Fruit fly (Drosophila melanogaster) whole organism, embryonic: ENCODE data around the gene Rbf.

Experiments used
- CG13287 ChIP-seq: fragments of 200-800 bp; sonication (Bioruptor generic); IDR thresholded peaks from 2 replicates; pipeline ENCODE4 v1.3.6; 2022; ENCODE audit warnings: missing biosample characterization, missing genetic modification characterization; ENCODE audit not compliant: partially characterized antibody
- CG13624 ChIP-seq: fragments of 200-800 bp; sonication (Bioruptor generic); optimal IDR thresholded peaks from 2 replicates; lab custom pipeline; 2016; ENCODE audit warnings: missing biosample characterization, missing genetic modification characterization
- CG13894 ChIP-seq: fragments of 200-800 bp; sonication (Bioruptor generic); optimal IDR thresholded peaks from 3 replicates; lab custom pipeline; 2018; ENCODE audit warnings: missing biosample characterization, mild to moderate bottlenecking, missing genetic modification characterization, moderate library complexity
- CG15514 ChIP-seq: fragments of 200-800 bp; sonication (Bioruptor generic); optimal IDR thresholded peaks from 3 replicates; lab custom pipeline; 2017; ENCODE audit warnings: missing biosample characterization, missing genetic modification characterization, mild to moderate bottlenecking, moderate library complexity, missing genetic modification reagents
- CG17186 ChIP-seq: fragments of 200-800 bp; sonication (Bioruptor generic); optimal IDR thresholded peaks from 3 replicates; lab custom pipeline; 2017; ENCODE audit warnings: missing biosample characterization, missing genetic modification reagents, missing genetic modification characterization
- CG17328 ChIP-seq: fragments of 200-800 bp; sonication (Bioruptor generic); IDR thresholded peaks from 2 replicates; pipeline ENCODE4 v1.3.6; 2022; ENCODE audit warnings: missing biosample characterization, missing genetic modification characterization
- CG1792 ChIP-seq: fragments of 200-800 bp; sonication (Bioruptor generic); optimal IDR thresholded peaks from 2 replicates; lab custom pipeline; 2016; ENCODE audit warnings: missing biosample characterization, missing genetic modification characterization
- CG30403 ChIP-seq: fragments of 200-800 bp; sonication (Bioruptor generic); optimal IDR thresholded peaks from 3 replicates; lab custom pipeline; 2016; ENCODE audit warnings: missing biosample characterization, missing genetic modification characterization
- CG31441 ChIP-seq: fragments of 200-800 bp; sonication (Bioruptor generic); IDR thresholded peaks from 2 replicates; pipeline ENCODE4 v1.3.6; 2022; ENCODE audit warnings: missing biosample characterization, missing genetic modification characterization
- CG32532 ChIP-seq: fragments of 200-800 bp; sonication (Bioruptor generic); IDR thresholded peaks from 2 replicates; pipeline ENCODE4 v1.3.6; 2022; ENCODE audit warnings: missing biosample characterization, missing genetic modification characterization
- CG34224 ChIP-seq: fragments of 200-800 bp; sonication (Bioruptor generic); IDR thresholded peaks from 3 replicates; pipeline ENCODE4 v1.3.6; 2022; ENCODE audit warnings: missing biosample characterization, missing genetic modification characterization; ENCODE audit not compliant: partially characterized antibody
- CG34376 ChIP-seq: fragments of 200-800 bp; sonication (Bioruptor generic); optimal IDR thresholded peaks from 2 replicates; lab custom pipeline; 2018; ENCODE audit warnings: missing biosample characterization, mild to moderate bottlenecking, missing genetic modification characterization
- CG3838 ChIP-seq: fragments of 200-800 bp; sonication (Bioruptor generic); optimal IDR thresholded peaks from 3 replicates; lab custom pipeline; 2016; ENCODE audit warnings: missing biosample characterization, missing genetic modification characterization
- CG3847 ChIP-seq: fragments of 200-800 bp; sonication (Bioruptor generic); IDR thresholded peaks from 2 replicates; pipeline ENCODE4 v1.3.6; 2022; ENCODE audit warnings: missing biosample characterization, missing genetic modification characterization
- CG4730 ChIP-seq: fragments of 200-800 bp; sonication (Bioruptor generic); IDR thresholded peaks from 2 replicates; pipeline ENCODE4 v1.3.6; 2022; ENCODE audit warnings: missing biosample characterization, missing genetic modification characterization
- CG5245 ChIP-seq: fragments of 200-800 bp; sonication (Bioruptor generic); optimal IDR thresholded peaks from 3 replicates; lab custom pipeline; 2016; ENCODE audit warnings: missing biosample characterization, missing genetic modification characterization
- CG6272 ChIP-seq: fragments of 200-800 bp; sonication (Bioruptor generic); IDR thresholded peaks from 2 replicates; pipeline ENCODE4 v1.3.6; 2022; ENCODE audit warnings: missing biosample characterization, missing genetic modification characterization
- CG7963 ChIP-seq: fragments of 200-800 bp; sonication (Bioruptor generic); IDR thresholded peaks from 3 replicates; pipeline ENCODE4 v1.3.6; 2022; ENCODE audit warnings: missing biosample characterization, missing genetic modification characterization; ENCODE audit not compliant: partially characterized antibody
- CG8924 ChIP-seq: fragments of 200-800 bp; optimal IDR thresholded peaks from 3 replicates; lab custom pipeline; 2019; ENCODE audit warnings: missing biosample characterization, mild to moderate bottlenecking, missing genetic modification characterization, moderate library complexity
- CoRest ChIP-seq: fragments of 200-800 bp; sonication (Bioruptor generic); optimal IDR thresholded peaks from 3 replicates; lab custom pipeline; 2018; ENCODE audit warnings: missing biosample characterization, mild to moderate bottlenecking, missing genetic modification characterization, moderate library complexity
- D19A ChIP-seq: fragments of 200-800 bp; optimal IDR thresholded peaks from 3 replicates; lab custom pipeline; 2019; ENCODE audit warnings: missing biosample characterization, mild to moderate bottlenecking, missing genetic modification characterization, moderate library complexity
- Dbx ChIP-seq: fragments of 200-800 bp; sonication (Bioruptor generic); IDR thresholded peaks from 3 replicates; pipeline ENCODE4 v1.3.6; 2022; ENCODE audit warnings: missing biosample characterization, missing genetic modification characterization
- Dref ChIP-seq: fragments of 200-800 bp; sonication (Bioruptor generic); IDR thresholded peaks from 2 replicates; pipeline ENCODE4 v1.3.6; 2022; ENCODE audit warnings: missing biosample characterization, missing genetic modification characterization
- E2f2 ChIP-seq: fragments of 200-800 bp; sonication (Bioruptor generic); IDR thresholded peaks from 2 replicates; pipeline ENCODE4 v1.3.6; 2022; ENCODE audit warnings: missing biosample characterization, missing genetic modification characterization
- H2.0 ChIP-seq: fragments of 200-800 bp; sonication (Bioruptor generic); IDR thresholded peaks from 2 replicates; pipeline ENCODE4 v1.3.6; 2022; ENCODE audit warnings: missing biosample characterization, missing genetic modification characterization
- HmgD ChIP-seq: fragments of 200-800 bp; sonication (Bioruptor generic); optimal IDR thresholded peaks from 3 replicates; lab custom pipeline; 2016; ENCODE audit warnings: missing biosample characterization, missing genetic modification characterization
- Hsf ChIP-seq: fragments of 200-800 bp; sonication (Bioruptor generic); optimal IDR thresholded peaks from 3 replicates; lab custom pipeline; 2016; ENCODE audit warnings: missing biosample characterization, missing genetic modification characterization
- Lhr ChIP-seq: fragments of 200-800 bp; sonication (Bioruptor generic); optimal IDR thresholded peaks from 3 replicates; lab custom pipeline; 2017; ENCODE audit warnings: mild to moderate bottlenecking, missing biosample characterization, missing genetic modification reagents, missing genetic modification characterization
- NFAT ChIP-seq: fragments of 200-800 bp; sonication (Bioruptor generic); IDR thresholded peaks from 2 replicates; pipeline ENCODE4 v1.3.6; 2022; ENCODE audit warnings: missing biosample characterization, missing genetic modification characterization
- Optix ChIP-seq: fragments of 200-800 bp; sonication (Bioruptor generic); IDR thresholded peaks from 3 replicates; pipeline ENCODE4 v1.3.6; 2022; ENCODE audit warnings: missing biosample characterization, missing genetic modification characterization
- PHDP ChIP-seq: fragments of 200-800 bp; sonication (Bioruptor generic); optimal IDR thresholded peaks from 3 replicates; lab custom pipeline; 2018; ENCODE audit warnings: missing biosample characterization, mild to moderate bottlenecking, missing genetic modification characterization, moderate library complexity
- bcd ChIP-seq: fragments of 200-800 bp; sonication (Bioruptor generic); optimal IDR thresholded peaks from 2 replicates; lab custom pipeline; 2017; ENCODE audit warnings: missing biosample characterization, mild to moderate bottlenecking, missing genetic modification characterization
- bsh ChIP-seq, 2 experiments: fragments of 200-800 bp; sonication (Bioruptor generic); optimal IDR thresholded peaks; 2 replicates each; lab custom pipeline; 2017 to 2018; ENCODE audit warnings: mild to moderate bottlenecking in 2 of 2, missing biosample characterization in 2 of 2, missing genetic modification characterization in 2 of 2, moderate library complexity in 1 of 2
- crc ChIP-seq: fragments of 200-800 bp; sonication (Bioruptor generic); optimal IDR thresholded peaks from 2 replicates; lab custom pipeline; 2016; ENCODE audit warnings: missing biosample characterization, missing genetic modification characterization
- danr ChIP-seq: fragments of 200-800 bp; sonication (Bioruptor generic); IDR thresholded peaks from 2 replicates; pipeline ENCODE4 v1.3.6; 2022; ENCODE audit warnings: missing biosample characterization, missing genetic modification characterization
- dpn ChIP-seq, 2 experiments: fragments of 200-800 bp; sonication (Bioruptor generic); optimal IDR thresholded peaks; 3 replicates each; lab custom pipeline; 2016; ENCODE audit warnings: missing biosample characterization in 2 of 2, missing genetic modification characterization in 2 of 2
- ftz-f1 ChIP-seq: fragments of 200-800 bp; sonication (Bioruptor generic); optimal IDR thresholded peaks from 2 replicates; lab custom pipeline; 2016; ENCODE audit warnings: missing biosample characterization, missing genetic modification characterization
- kah ChIP-seq: fragments of 200-800 bp; sonication (Bioruptor generic); optimal IDR thresholded peaks from 2 replicates; lab custom pipeline; 2018; ENCODE audit warnings: missing biosample characterization, mild to moderate bottlenecking, missing genetic modification characterization
- klu ChIP-seq: fragments of 200-800 bp; sonication (Bioruptor generic); IDR thresholded peaks from 2 replicates; pipeline ENCODE4 v1.3.6; 2022; ENCODE audit warnings: missing biosample characterization, missing genetic modification characterization
- kni ChIP-seq: fragments of 200-800 bp; sonication (Bioruptor generic); optimal IDR thresholded peaks from 3 replicates; lab custom pipeline; 2017; ENCODE audit warnings: mild to moderate bottlenecking, missing biosample characterization, missing genetic modification reagents, missing genetic modification characterization
- lov ChIP-seq, 2 experiments: fragments of 200-800 bp in 1 of 2; fragments of >200 bp in 1 of 2; sonication (Bioruptor generic) in 1 of 2; IDR thresholded peaks in 1 of 2; optimal IDR thresholded peaks in 1 of 2; 2 replicates in 1 of 2; 3 replicates in 1 of 2; pipeline versions ENCODE4 v1.3.6 to Lab custom; 2017 to 2022; ENCODE audit warnings: missing biosample characterization in 1 of 2, missing genetic modification characterization in 1 of 2
- mirr ChIP-seq: fragments of 200-800 bp; sonication (Bioruptor generic); optimal IDR thresholded peaks from 3 replicates; lab custom pipeline; 2018; ENCODE audit warnings: missing biosample characterization, mild to moderate bottlenecking, missing genetic modification characterization
- nau ChIP-seq: fragments of 200-800 bp; sonication (Bioruptor generic); optimal IDR thresholded peaks from 3 replicates; lab custom pipeline; 2017; ENCODE audit warnings: missing biosample characterization, mild to moderate bottlenecking, missing genetic modification characterization, missing genetic modification reagents
- nom ChIP-seq: fragments of 200-800 bp; sonication (Bioruptor generic); optimal IDR thresholded peaks from 2 replicates; lab custom pipeline; 2017; ENCODE audit warnings: missing biosample characterization, missing genetic modification characterization, mild to moderate bottlenecking, moderate library complexity, missing genetic modification reagents
- phol ChIP-seq: fragments of 200-800 bp; sonication (Bioruptor generic); optimal IDR thresholded peaks from 3 replicates; lab custom pipeline; 2018; ENCODE audit warnings: missing biosample characterization, mild to moderate bottlenecking, missing genetic modification characterization, moderate library complexity
- pita ChIP-seq: fragments of 200-800 bp; sonication (Bioruptor generic); optimal IDR thresholded peaks from 2 replicates; lab custom pipeline; 2017; ENCODE audit warnings: missing biosample characterization, mild to moderate bottlenecking, missing genetic modification characterization
- sr ChIP-seq: fragments of 200-800 bp; sonication (Bioruptor generic); IDR thresholded peaks from 3 replicates; pipeline ENCODE4 v1.3.6; 2022; ENCODE audit warnings: missing biosample characterization, missing genetic modification characterization
- tgo ChIP-seq: fragments of 200-800 bp; sonication (Bioruptor generic); IDR thresholded peaks from 3 replicates; pipeline ENCODE4 v1.3.6; 2022; ENCODE audit warnings: missing biosample characterization, missing genetic modification characterization
- wek ChIP-seq: fragments of 200-800 bp; sonication (Bioruptor generic); optimal IDR thresholded peaks from 3 replicates; lab custom pipeline; 2018; ENCODE audit warnings: missing biosample characterization, mild to moderate bottlenecking, missing genetic modification characterization, moderate library complexity

The Rbf gene

DNA sequence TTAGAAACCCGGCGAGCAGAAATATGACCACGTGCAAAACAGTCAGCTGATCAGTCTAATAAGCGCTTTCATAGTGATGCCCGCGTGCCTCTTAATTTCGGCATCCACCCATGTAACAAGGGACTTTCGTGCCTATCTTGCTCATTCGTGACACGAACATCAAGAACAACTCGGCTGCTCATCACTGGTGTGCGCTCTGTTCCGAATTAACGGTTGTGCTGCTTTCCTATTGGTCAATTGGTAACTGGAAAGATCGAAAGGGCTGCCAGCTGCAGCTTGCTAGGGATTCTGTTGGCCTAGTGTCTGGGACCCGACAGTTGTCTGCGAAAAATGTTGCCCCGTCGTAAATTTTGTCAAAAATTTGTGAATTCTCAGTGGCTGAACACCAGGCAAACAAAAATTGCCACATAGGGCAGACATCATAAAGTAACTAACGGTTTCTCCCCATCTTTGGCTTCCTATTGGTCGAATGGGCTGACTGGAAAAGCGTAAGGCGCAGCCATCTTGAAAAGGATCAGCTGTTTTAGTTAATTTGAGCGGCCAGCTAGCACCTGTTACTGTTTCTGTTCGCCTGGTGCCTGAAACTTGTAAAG lies 4.8 kb downstream of the Rbf start (continued):
- TF ChIP-seq CG15514 (GFP tag; lab: Kevin White, UChicago): peak; percentile 18
- peak; percentile 100 for TF ChIP-seq Lhr
- TF ChIP-seq CG1792 (GFP tag; lab: Kevin White, UChicago): no peak
- peak; percentile 10 for TF ChIP-seq CG13624
- no peak for TF ChIP-seq Hsf (GFP tag; lab: Kevin White, UChicago)
- TF ChIP-seq CG7963 (GFP tag; lab: Robert Waterston, UW): peak; percentile 92
- no peak for TF ChIP-seq bcd (GFP tag; lab: Kevin White, UChicago)
- TF ChIP-seq CG4730 (GFP tag; lab: Robert Waterston, UW): no peak
- no peak for TF ChIP-seq danr (GFP tag; lab: Robert Waterston, UW)
- TF ChIP-seq HmgD (GFP tag; lab: Kevin White, UChicago): peak; percentile 18
- TF ChIP-seq CG13287 (GFP tag; lab: Robert Waterston, UW): peak; percentile 98
- peak; percentile 15 for TF ChIP-seq ftz-f1 (GFP tag; lab: Kevin White, UChicago)
- TF ChIP-seq Optix: no peak
- TF ChIP-seq lov (optimal IDR thresholded peaks at IDR 0.05; lab: Kevin White, UChicago): no peak
- no peak for TF ChIP-seq lov (GFP tag; IDR thresholded peaks at IDR 0.05; lab: Robert Waterston, UW)
- no peak for TF ChIP-seq CG3838 (GFP tag; lab: Kevin White, UChicago)
- peak; percentile 33 for TF ChIP-seq kah (GFP tag; lab: Kevin White, UChicago)
- peak; percentile 10 for TF ChIP-seq CG8924 (tag; lab: Kevin White, UChicago)
- peak; percentile 44 for TF ChIP-seq CG13894 (tag; lab: Kevin White, UChicago)
- 0 out of 2 replicates have a peak, but pooled peaks have one; percentile 23 for TF ChIP-seq CG3847 (GFP tag; lab: Robert Waterston, UW)
- TF ChIP-seq NFAT (GFP tag; lab: Robert Waterston, UW): peak; percentile 8; the same call in 1 of the 2 replicates
- peak; percentile 22; the same call in 1 of the 2 replicates for TF ChIP-seq E2f2
- peak in 1 of 2 experiments; percentile 1 for TF ChIP-seq bsh (GFP tag; optimal IDR thresholded peaks at IDR 0.05; lab: Kevin White, UChicago)
- peak; percentile 27 for TF ChIP-seq CoRest (tag; lab: Kevin White, UChicago)
- TF ChIP-seq klu (GFP tag; lab: Robert Waterston, UW): no peak
- no peak for TF ChIP-seq CG30403
- peak in 1 of 2 experiments; percentile 32 for TF ChIP-seq dpn (GFP tag; optimal IDR thresholded peaks at IDR 0.05; lab: Kevin White, UChicago)
- TF ChIP-seq PHDP (tag; lab: Kevin White, UChicago): no peak
- TF ChIP-seq H2.0 (GFP tag; lab: Robert Waterston, UW): no peak
- TF ChIP-seq CG6272 (GFP tag; lab: Robert Waterston, UW): 0 out of 2 replicates have a peak, but pooled peaks have one; percentile 31
- no peak for TF ChIP-seq nau (GFP tag; lab: Kevin White, UChicago)
- no peak for TF ChIP-seq CG31441
- peak; percentile 43; the same call in 1 of the 2 replicates for TF ChIP-seq CG32532 (GFP tag; lab: Robert Waterston, UW)
- TF ChIP-seq Dref (GFP tag; lab: Robert Waterston, UW): no peak
- no peak for TF ChIP-seq CG17186 (GFP tag; lab: Kevin White, UChicago)
- TF ChIP-seq Dbx (GFP tag; lab: Robert Waterston, UW): no peak
- TF ChIP-seq D19A: no peak
- TF ChIP-seq CG5245 (GFP tag; lab: Kevin White, UChicago): no peak
- no peak for TF ChIP-seq crc
- TF ChIP-seq mirr (GFP tag; lab: Kevin White, UChicago): peak; percentile 30
- peak; percentile 91 for TF ChIP-seq kni (GFP tag; lab: Kevin White, UChicago)
- no peak for TF ChIP-seq tgo (GFP tag; lab: Robert Waterston, UW)
- no peak for TF ChIP-seq wek
- TF ChIP-seq phol: peak; percentile 91
- peak; percentile 98 for TF ChIP-seq CG34224 (GFP tag; lab: Robert Waterston, UW)
- TF ChIP-seq pita: no peak
- TF ChIP-seq CG17328 (GFP tag; lab: Robert Waterston, UW): no peak
- peak; percentile 38 for TF ChIP-seq nom (GFP tag; lab: Kevin White, UChicago)
- TF ChIP-seq CG34376 (GFP tag; lab: Kevin White, UChicago): peak; percentile 31
- TF ChIP-seq sr (GFP tag; lab: Robert Waterston, UW): no peak
